Worm (Caenorhabditis elegans) whole organism, L1 larva: ENCODE measurements around the gene slc-17.7.
A peak's percentile ranks its signal among the peaks of the same experiment; 100 is the strongest.

Source experiments
- C04F5.9 ChIP-seq: sonication (generic microtip); optimal IDR thresholded peaks from 2 replicates; lab custom pipeline; 2016; ENCODE audit warnings: missing genetic modification characterization, missing compliant biosample characterization
- Y116A8C.19 ChIP-seq: sonication (generic microtip); optimal IDR thresholded peaks from 2 replicates; lab custom pipeline; 2016; ENCODE audit warnings: missing compliant biosample characterization, missing genetic modification characterization, borderline replicate concordance
- aha-1 ChIP-seq: fragments of 150-350 bp; optimal IDR thresholded peaks from 2 replicates; lab custom pipeline; 2014; ENCODE audit warnings: missing biosample characterization, missing genetic modification characterization
- alr-1 ChIP-seq: fragments of 200-800 bp; sonication (Bioruptor generic); optimal IDR thresholded peaks from 2 replicates; lab custom pipeline; 2018; ENCODE audit warnings: borderline replicate concordance, mild to moderate bottlenecking, missing genetic modification characterization, missing compliant biosample characterization
- ama-1 ChIP-seq: fragments of 150-350 bp; optimal IDR thresholded peaks from 2 replicates; lab custom pipeline; 2014
- ceh-63 ChIP-seq: fragments of 200-800 bp; sonication (Bioruptor generic); optimal IDR thresholded peaks from 2 replicates; lab custom pipeline; 2018; ENCODE audit warnings: mild to moderate bottlenecking, missing genetic modification characterization, missing compliant biosample characterization
- ceh-8 ChIP-seq: fragments of 200-800 bp; sonication (Bioruptor generic); optimal IDR thresholded peaks from 2 replicates; lab custom pipeline; 2018; ENCODE audit warnings: mild to moderate bottlenecking, missing genetic modification characterization, moderate library complexity, missing compliant biosample characterization
- ceh-88 ChIP-seq: fragments of 200-800 bp; sonication (Bioruptor generic); IDR thresholded peaks from 2 replicates; pipeline ENCODE4 v1.3.6; 2022; ENCODE audit warnings: missing genetic modification characterization, missing compliant biosample characterization
- ceh-90 ChIP-seq: sonication (generic microtip); optimal IDR thresholded peaks from 2 replicates; lab custom pipeline; 2016; ENCODE audit warnings: missing genetic modification characterization, missing compliant biosample characterization
- ces-1 ChIP-seq: fragments of 150-350 bp; optimal IDR thresholded peaks from 2 replicates; lab custom pipeline; 2014; ENCODE audit warnings: missing biosample characterization, missing genetic modification reagents, missing genetic modification characterization
- dpl-1 ChIP-seq, 3 experiments: fragments of 150-350 bp in 2 of 3; sonication (generic microtip) in 1 of 3; optimal IDR thresholded peaks; 2 replicates each; lab custom pipeline; 2014 to 2017; ENCODE audit warnings: missing biosample characterization in 3 of 3, missing genetic modification characterization in 3 of 3, missing genetic modification reagents in 3 of 3
- dsc-1 ChIP-seq: sonication (generic microtip); optimal IDR thresholded peaks from 2 replicates; lab custom pipeline; 2016; ENCODE audit warnings: mild to moderate bottlenecking, missing genetic modification characterization, missing compliant biosample characterization
- egl-13 ChIP-seq: sonication (generic microtip); optimal IDR thresholded peaks from 2 replicates; lab custom pipeline; 2016; ENCODE audit warnings: missing genotype, missing genetic modification reagents, missing genetic modification characterization, missing compliant biosample characterization
- egl-27 ChIP-seq, 2 experiments: fragments of 150-350 bp in 1 of 2; sonication (generic microtip); optimal IDR thresholded peaks; 3 replicates each; lab custom pipeline; 2017 to 2018; ENCODE audit warnings: missing biosample characterization in 2 of 2, missing genetic modification characterization in 2 of 2, missing genetic modification reagents in 2 of 2
- elt-2 ChIP-seq: sonication (generic microtip); optimal IDR thresholded peaks from 2 replicates; lab custom pipeline; 2016; ENCODE audit warnings: missing genetic modification characterization, mild to moderate bottlenecking, inconsistent platforms, missing compliant biosample characterization, missing genetic modification reagents
- elt-3 ChIP-seq, 6 experiments: fragments of 150-350 bp in 1 of 6; sonication (generic microtip); optimal IDR thresholded peaks; 2 replicates each; lab custom pipeline; 2017 to 2018; ENCODE audit warnings: missing biosample characterization in 6 of 6, missing genetic modification characterization in 6 of 6, inconsistent platforms in 1 of 6
- fkh-4 ChIP-seq: sonication (generic microtip); optimal IDR thresholded peaks from 2 replicates; lab custom pipeline; 2016; ENCODE audit warnings: missing compliant biosample characterization, missing genetic modification characterization, borderline replicate concordance
- fkh-8 ChIP-seq: sonication (generic microtip); optimal IDR thresholded peaks from 2 replicates; lab custom pipeline; 2016; ENCODE audit warnings: mild to moderate bottlenecking, missing genetic modification characterization, missing compliant biosample characterization
- fos-1 ChIP-seq: fragments of 150-350 bp; optimal IDR thresholded peaks from 2 replicates; lab custom pipeline; 2014; ENCODE audit warnings: missing biosample characterization, missing genetic modification characterization
- hlh-17 ChIP-seq: fragments of 200-800 bp; sonication (Bioruptor generic); optimal IDR thresholded peaks from 2 replicates; lab custom pipeline; 2018; ENCODE audit warnings: missing genetic modification characterization, mild to moderate bottlenecking, missing compliant biosample characterization, moderate library complexity, borderline replicate concordance
- irx-1 ChIP-seq: sonication (generic microtip); optimal IDR thresholded peaks from 2 replicates; lab custom pipeline; 2016; ENCODE audit warnings: missing genetic modification characterization, missing compliant biosample characterization
- isw-1 ChIP-seq: fragments of 200-800 bp; sonication (Bioruptor generic); IDR thresholded peaks from 2 replicates; pipeline ENCODE4 v1.3.6; 2022; ENCODE audit warnings: missing genetic modification characterization, missing compliant biosample characterization
- lin-14 ChIP-seq: fragments of 200-800 bp; sonication (Bioruptor generic); optimal IDR thresholded peaks from 2 replicates; lab custom pipeline; 2018; ENCODE audit warnings: mild to moderate bottlenecking, missing genetic modification characterization, moderate library complexity, missing compliant biosample characterization
- lin-35 ChIP-seq, 2 experiments: fragments of 150-350 bp; optimal IDR thresholded peaks; 2 replicates each; lab custom pipeline; 2014; ENCODE audit warnings: missing biosample characterization in 2 of 2, missing genetic modification characterization in 2 of 2, missing genetic modification reagents in 2 of 2
- mab-9 ChIP-seq: fragments of 200-800 bp; sonication (Bioruptor generic); IDR thresholded peaks from 2 replicates; pipeline ENCODE4 v1.3.6; 2022; ENCODE audit warnings: missing genetic modification reagents, missing genetic modification characterization, missing compliant biosample characterization
- mep-1 ChIP-seq: fragments of 150-350 bp; optimal IDR thresholded peaks from 2 replicates; lab custom pipeline; 2014; ENCODE audit warnings: missing biosample characterization, missing genetic modification characterization
- nhr-11 ChIP-seq: fragments of 150-350 bp; optimal IDR thresholded peaks from 2 replicates; lab custom pipeline; 2014; ENCODE audit warnings: missing biosample characterization, missing genetic modification characterization
- nhr-20 ChIP-seq: sonication (generic microtip); optimal IDR thresholded peaks from 2 replicates; lab custom pipeline; 2016; ENCODE audit warnings: mild to moderate bottlenecking, missing genetic modification characterization, missing compliant biosample characterization
- nhr-237 ChIP-seq: fragments of 150-350 bp; optimal IDR thresholded peaks from 2 replicates; lab custom pipeline; 2014; ENCODE audit warnings: missing biosample characterization, missing genetic modification characterization
- nhr-47 ChIP-seq: sonication (generic microtip); optimal IDR thresholded peaks from 2 replicates; lab custom pipeline; 2016; ENCODE audit warnings: mild to moderate bottlenecking, missing genetic modification characterization, moderate library complexity, missing compliant biosample characterization
- nhr-71 ChIP-seq: sonication (generic microtip); optimal IDR thresholded peaks from 2 replicates; lab custom pipeline; 2016; ENCODE audit warnings: mild to moderate bottlenecking, missing genetic modification characterization, moderate library complexity, missing compliant biosample characterization
- nhr-84 ChIP-seq: sonication (generic microtip); optimal IDR thresholded peaks from 2 replicates; lab custom pipeline; 2017; ENCODE audit warnings: missing biosample characterization, missing genetic modification characterization
- nhr-85 ChIP-seq: sonication (generic microtip); peaks from one replicate; lab custom pipeline; 2016; ENCODE audit warnings: missing genetic modification characterization, inconsistent platforms, missing compliant biosample characterization
- nhr-90 ChIP-seq: sonication (generic microtip); optimal IDR thresholded peaks from 2 replicates; lab custom pipeline; 2016; ENCODE audit warnings: mild to moderate bottlenecking, missing genetic modification characterization, missing compliant biosample characterization; ENCODE audit not compliant: poor library complexity
- pag-3 ChIP-seq: sonication (generic microtip); optimal IDR thresholded peaks from 2 replicates; lab custom pipeline; 2017; ENCODE audit warnings: missing genetic modification characterization, mild to moderate bottlenecking, missing compliant biosample characterization, antibody characterized with exemption, borderline replicate concordance; ENCODE audit not compliant: insufficient read depth
- rnt-1 ChIP-seq: sonication (generic microtip); optimal IDR thresholded peaks from 2 replicates; lab custom pipeline; 2016; ENCODE audit warnings: mild to moderate bottlenecking, missing genetic modification characterization, moderate library complexity, missing compliant biosample characterization
- snu-23 ChIP-seq: sonication (generic microtip); optimal IDR thresholded peaks from 2 replicates; lab custom pipeline; 2016; ENCODE audit warnings: missing genetic modification characterization, missing compliant biosample characterization
- sox-4 ChIP-seq: sonication (generic microtip); optimal IDR thresholded peaks from 2 replicates; lab custom pipeline; 2016; ENCODE audit warnings: missing genetic modification characterization, missing compliant biosample characterization
- swsn-7 ChIP-seq: sonication (generic microtip); optimal IDR thresholded peaks from 2 replicates; lab custom pipeline; 2016; ENCODE audit warnings: missing genetic modification characterization, missing compliant biosample characterization
- tbx-2 ChIP-seq: sonication (generic microtip); optimal IDR thresholded peaks from 2 replicates; lab custom pipeline; 2016; ENCODE audit warnings: missing genetic modification characterization, missing compliant biosample characterization
- tlp-1 ChIP-seq: fragments of 150-350 bp; optimal IDR thresholded peaks from 2 replicates; lab custom pipeline; 2014; ENCODE audit warnings: missing biosample characterization, missing genetic modification characterization
- unc-62 ChIP-seq: fragments of 150-350 bp; optimal IDR thresholded peaks from 2 replicates; lab custom pipeline; 2014; ENCODE audit warnings: missing biosample characterization, missing genetic modification reagents, missing genetic modification characterization
- unc-86 ChIP-seq: sonication (generic microtip); optimal IDR thresholded peaks from 2 replicates; lab custom pipeline; 2016; ENCODE audit warnings: missing genetic modification characterization, missing compliant biosample characterization
- xbp-1 ChIP-seq: sonication (generic microtip); optimal IDR thresholded peaks from 2 replicates; lab custom pipeline; 2016; ENCODE audit warnings: missing genetic modification characterization, missing compliant biosample characterization
- zip-4 ChIP-seq: fragments of 200-800 bp; sonication (Bioruptor generic); optimal IDR thresholded peaks from 2 replicates; lab custom pipeline; 2018; ENCODE audit warnings: mild to moderate bottlenecking, missing genetic modification characterization, moderate library complexity, missing compliant biosample characterization
- ztf-4 ChIP-seq: fragments of 150-350 bp; optimal IDR thresholded peaks from 2 replicates; lab custom pipeline; 2014; ENCODE audit warnings: missing biosample characterization, missing genetic modification characterization

Gene slc-17.7

DNA sequence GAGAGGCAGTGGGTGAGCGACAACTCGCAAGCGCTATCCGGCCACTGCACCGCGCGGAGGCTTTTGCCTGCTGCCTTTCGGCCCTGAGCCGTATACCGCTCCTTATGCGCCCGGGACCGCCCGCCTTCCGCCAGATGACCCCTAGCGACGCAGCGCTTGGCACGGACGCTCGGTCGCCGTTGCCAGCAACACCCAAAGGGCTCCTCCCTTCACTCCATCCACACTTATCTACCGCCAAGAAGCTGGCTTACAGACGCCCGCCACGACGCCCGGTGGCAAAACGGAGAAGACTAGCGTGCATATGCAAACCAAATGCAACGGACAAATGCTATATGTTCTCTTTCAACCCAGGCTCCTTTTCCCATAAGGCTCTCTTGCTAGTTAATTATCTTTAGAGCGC is 27.1 kb upstream of the slc-17.7 start:
- TF ChIP-seq fkh-8 (tag; lab: Kevin White, UChicago) (peak; percentile 77), nhr-90 (no peak), tbx-2 (tag; lab: Kevin White, UChicago) (no peak), nhr-84 (tag; lab: Kevin White, UChicago) (no peak), egl-27 (tag; optimal IDR thresholded peaks at IDR 0.05; lab: Kevin White, UChicago) (no peak), nhr-47 (tag; lab: Kevin White, UChicago) (peak; percentile 15), alr-1 (tag; lab: Kevin White, UChicago) (no peak), ceh-8 (peak; percentile 1), C04F5.9 (tag; lab: Kevin White, UChicago) (no peak), zip-4 (GFP tag; lab: Kevin White, UChicago) (no peak), irx-1 (no peak), nhr-11 (tag; lab: Kevin White, UChicago) (no peak), hlh-17 (GFP tag; lab: Kevin White, UChicago) (no peak), tlp-1 (tag; lab: Kevin White, UChicago) (no peak), pag-3 (tag; lab: Kevin White, UChicago) (no peak), snu-23 (GFP tag; lab: Kevin White, UChicago) (no peak), nhr-71 (peak; percentile 24), fos-1 (tag; lab: Kevin White, UChicago) (no peak), rnt-1 (no peak), nhr-20 (tag; lab: Kevin White, UChicago) (no peak), lin-14 (GFP tag; lab: Kevin White, UChicago) (no peak), ceh-63 (GFP tag; lab: Kevin White, UChicago) (no peak), sox-4 (tag; lab: Kevin White, UChicago) (no peak), dpl-1 (GFP tag; optimal IDR thresholded peaks at IDR 0.05; lab: Kevin White, UChicago) (no peak), xbp-1 (no peak), nhr-237 (tag; lab: Kevin White, UChicago) (no peak), unc-86 (no peak), unc-62 (GFP tag; lab: Kevin White, UChicago) (no peak), nhr-85 (tag; lab: Kevin White, UChicago) (no peak), egl-13 (tag; lab: Kevin White, UChicago) (peak; percentile 1), dsc-1 (tag; lab: Kevin White, UChicago) (peak; percentile 27), mab-9 (no peak), ztf-4 (tag; lab: Kevin White, UChicago) (no peak), aha-1 (no peak), Y116A8C.19 (tag; lab: Kevin White, UChicago) (no peak), ceh-90 (tag; lab: Kevin White, UChicago) (no peak), isw-1 (GFP tag; lab: Robert Waterston, UW) (no peak), mep-1 (tag; lab: Kevin White, UChicago) (no peak), swsn-7 (tag; lab: Kevin White, UChicago) (no peak)

DNA sequence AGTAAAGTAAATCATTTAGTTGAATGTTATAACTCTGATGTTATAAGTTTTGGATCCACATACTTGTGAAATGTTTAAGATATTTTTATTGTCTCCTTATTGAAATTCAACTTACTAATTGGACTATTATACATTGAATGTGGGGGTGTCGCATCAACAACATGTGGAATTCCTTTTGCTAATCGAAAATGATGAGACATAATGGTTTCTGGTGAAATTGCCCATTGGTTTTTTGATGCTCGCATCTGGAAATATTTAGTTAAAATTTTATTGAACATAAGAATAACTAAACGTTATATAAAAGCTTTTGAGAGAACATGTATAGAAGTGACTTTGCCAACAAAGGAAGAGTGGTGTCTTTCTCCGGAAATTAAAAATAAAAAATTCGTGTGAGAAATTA is 25.6 kb upstream of the slc-17.7 start, which contains the start of gene ZK682.7:
ZK682.7 (minus strand) TSS at position 247 of the 400 bp plus-strand sequence.
- no peak for TF ChIP-seq mep-1 (tag; lab: Kevin White, UChicago)
- peak; percentile 91 for TF ChIP-seq dsc-1 (tag; lab: Kevin White, UChicago)
- peak; percentile 77 for TF ChIP-seq fkh-4
- TF ChIP-seq, all 84 proteins: peak for 2

- no peak for TF ChIP-seq dsc-1 (tag; lab: Kevin White, UChicago)
- no peak for TF ChIP-seq tbx-2 (tag; lab: Kevin White, UChicago)
- no peak for TF ChIP-seq xbp-1
- TF ChIP-seq ceh-8, result no peak
- TF ChIP-seq lin-35 (GFP tag; optimal IDR thresholded peaks at IDR 0.05; lab: Kevin White, UChicago), result no peak
- no peak for TF ChIP-seq ces-1 (GFP tag; lab: Kevin White, UChicago)
- no peak for TF ChIP-seq elt-2
- TF ChIP-seq irx-1, result no peak
- no peak for TF ChIP-seq ceh-88
- TF ChIP-seq isw-1 (GFP tag; lab: Robert Waterston, UW), result no peak
- TF ChIP-seq tlp-1 (tag; lab: Kevin White, UChicago), result no peak
- TF ChIP-seq elt-3 (tag; optimal IDR thresholded peaks at IDR 0.05; lab: Kevin White, UChicago), result no peak
- TF ChIP-seq ama-1 (lab: Kevin White, UChicago), result no peak
- TF ChIP-seq rnt-1, result no peak
Measured at ce11 chrV:9287460-9287859, 21.2 kb upstream of the slc-17.7 start, which contains the start of gene lron-2. Gene lron-2 (minus strand): TSS chrV:9287560.
